Worm (Caenorhabditis elegans) whole organism, L2 larva: ENCODE results near the gene T25B9.1.

Source experiments
- dmd-4 ChIP-seq: sonication (generic microtip); optimal IDR thresholded peaks from 2 replicates; lab custom pipeline; 2017; ENCODE audit warnings: missing biosample characterization, missing genetic modification characterization
- elt-3 ChIP-seq: sonication (generic microtip); optimal IDR thresholded peaks from 2 replicates; lab custom pipeline; 2017; ENCODE audit warnings: missing biosample characterization, missing genetic modification characterization
- lin-13 ChIP-seq: fragments of 150-350 bp; optimal IDR thresholded peaks from 2 replicates; lab custom pipeline; 2014; ENCODE audit warnings: missing biosample characterization, missing genetic modification reagents, missing genetic modification characterization
- nhr-23 ChIP-seq: fragments of 150-350 bp; optimal IDR thresholded peaks from 2 replicates; lab custom pipeline; 2014; ENCODE audit warnings: missing biosample characterization, missing genetic modification reagents, missing genetic modification characterization
- nhr-6 ChIP-seq: fragments of 150-350 bp; optimal IDR thresholded peaks from 2 replicates; lab custom pipeline; 2014; ENCODE audit warnings: missing biosample characterization, missing genetic modification characterization
- unc-39 ChIP-seq: fragments of 150-350 bp; optimal IDR thresholded peaks from 2 replicates; lab custom pipeline; 2014; ENCODE audit warnings: missing biosample characterization, missing genetic modification characterization
- unc-62 ChIP-seq: fragments of 150-350 bp; optimal IDR thresholded peaks from 2 replicates; lab custom pipeline; 2014; ENCODE audit warnings: missing biosample characterization, missing genetic modification reagents, missing genetic modification characterization
- zag-1 ChIP-seq: fragments of 150-350 bp; optimal IDR thresholded peaks from 2 replicates; lab custom pipeline; 2014; ENCODE audit warnings: missing biosample characterization, missing genetic modification characterization

DNA sequence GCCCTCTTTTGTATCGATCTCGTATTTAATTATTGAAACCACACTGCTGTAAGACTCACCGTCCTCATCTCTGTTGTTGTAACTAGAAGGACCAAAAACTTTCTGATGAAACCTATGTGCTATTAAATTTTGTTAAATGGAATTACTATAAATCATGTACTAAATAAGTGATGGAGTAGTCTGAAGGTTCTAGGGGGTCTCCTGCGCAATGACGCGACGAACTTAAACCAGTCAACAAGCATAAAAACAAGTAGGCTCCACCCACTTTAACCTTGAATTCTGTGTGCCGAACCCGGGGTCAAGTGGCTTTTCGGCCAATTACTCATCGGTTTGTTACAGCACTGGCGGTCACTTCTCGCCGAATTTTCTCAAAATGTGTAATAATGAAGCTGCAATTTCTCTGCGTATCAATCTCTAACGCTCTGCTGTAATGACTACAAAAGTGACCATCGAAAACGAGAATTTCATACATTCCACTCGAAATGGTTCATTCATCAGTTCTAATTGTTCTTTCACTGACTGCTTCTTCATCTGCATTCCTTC is 12.9 kb downstream of the T25B9.1 start, which contains the start of gene grl-21:
- TF ChIP-seq lin-13 (no peak), unc-62 (GFP tag; lab: Kevin White, UChicago) (no peak), nhr-23 (tag; lab: Kevin White, UChicago) (no peak), nhr-6 (no peak), unc-39 (tag; lab: Kevin White, UChicago) (no peak), zag-1 (tag; lab: Kevin White, UChicago) (no peak), dmd-4 (tag; lab: Kevin White, UChicago) (no peak), elt-3 (tag; lab: Kevin White, UChicago) (no peak)
